Fruit fly (Drosophila melanogaster) whole organism, embryonic: ENCODE measurements around the gene CG43221.

Experiments
- Bteb2 ChIP-seq: fragments of 200-800 bp; sonication (Bioruptor generic); optimal IDR thresholded peaks from 2 replicates; lab custom pipeline; 2016; ENCODE audit warnings: missing biosample characterization, missing genetic modification characterization
- CG10147 ChIP-seq: fragments of 200-800 bp; sonication (Bioruptor generic); optimal IDR thresholded peaks from 2 replicates; lab custom pipeline; 2019; ENCODE audit warnings: missing biosample characterization, mild to moderate bottlenecking, missing genetic modification characterization, moderate library complexity
- CG10209 ChIP-seq: fragments of 200-800 bp; sonication (Bioruptor generic); optimal IDR thresholded peaks from 3 replicates; lab custom pipeline; 2017; ENCODE audit warnings: missing biosample characterization, mild to moderate bottlenecking, missing genetic modification characterization, missing genetic modification reagents
- CG1024 ChIP-seq: fragments of 200-800 bp; sonication (Bioruptor generic); IDR thresholded peaks from 2 replicates; pipeline ENCODE4 v1.3.6; 2022; ENCODE audit warnings: missing biosample characterization, missing genetic modification characterization
- CG10321 ChIP-seq: fragments of 200-800 bp; sonication (Bioruptor generic); IDR thresholded peaks from 2 replicates; pipeline ENCODE4 v1.3.6; 2022; ENCODE audit warnings: missing biosample characterization, missing genetic modification characterization
- CG10462 ChIP-seq: fragments of 200-800 bp; sonication (Bioruptor generic); optimal IDR thresholded peaks from 2 replicates; lab custom pipeline; 2016; ENCODE audit warnings: missing biosample characterization, missing genetic modification characterization
- CG11456 ChIP-seq: fragments of 200-800 bp; sonication (Bioruptor generic); IDR thresholded peaks from 3 replicates; pipeline ENCODE4 v1.3.6; 2022; ENCODE audit warnings: missing biosample characterization, missing genetic modification characterization
- CG12071 ChIP-seq: fragments of 200-800 bp; sonication (Bioruptor generic); optimal IDR thresholded peaks from 3 replicates; lab custom pipeline; 2018; ENCODE audit warnings: missing biosample characterization, mild to moderate bottlenecking, missing genetic modification characterization
- CG12219 ChIP-seq: fragments of 200-800 bp; sonication (Bioruptor generic); optimal IDR thresholded peaks from 3 replicates; lab custom pipeline; 2018; ENCODE audit warnings: missing biosample characterization, mild to moderate bottlenecking, missing genetic modification characterization
- CG12769 ChIP-seq: fragments of 200-800 bp; sonication (Bioruptor generic); optimal IDR thresholded peaks from 2 replicates; lab custom pipeline; 2019; ENCODE audit warnings: missing biosample characterization, mild to moderate bottlenecking, missing genetic modification characterization, moderate library complexity
- CG13123 ChIP-seq: fragments of 200-800 bp; sonication (Bioruptor generic); optimal IDR thresholded peaks from 2 replicates; lab custom pipeline; 2016; ENCODE audit warnings: missing biosample characterization, missing genetic modification characterization
- CG13775 ChIP-seq: fragments of 200-800 bp; sonication (Bioruptor generic); optimal IDR thresholded peaks from 3 replicates; lab custom pipeline; 2017; ENCODE audit warnings: missing biosample characterization, mild to moderate bottlenecking, missing genetic modification characterization
- CG17612 ChIP-seq: fragments of 200-800 bp; sonication (Bioruptor generic); IDR thresholded peaks from 2 replicates; pipeline ENCODE4 v1.3.6; 2022; ENCODE audit warnings: missing biosample characterization, missing genetic modification characterization
- CG17829 ChIP-seq: fragments of 200-800 bp; optimal IDR thresholded peaks from 2 replicates; lab custom pipeline; 2019; ENCODE audit warnings: missing biosample characterization, mild to moderate bottlenecking, missing genetic modification characterization, moderate library complexity
- CG17912 ChIP-seq: fragments of 200-800 bp; sonication (Bioruptor generic); optimal IDR thresholded peaks from 2 replicates; lab custom pipeline; 2018; ENCODE audit warnings: missing biosample characterization, mild to moderate bottlenecking, missing genetic modification characterization
- CG2199 ChIP-seq: fragments of 200-800 bp; sonication (Bioruptor generic); IDR thresholded peaks from 3 replicates; pipeline ENCODE4 v1.3.6; 2022; ENCODE audit warnings: missing biosample characterization, missing genetic modification characterization
- CG34422 ChIP-seq: fragments of 200-800 bp; sonication (Bioruptor generic); IDR thresholded peaks from 3 replicates; pipeline ENCODE4 v1.3.6; 2022; ENCODE audit warnings: missing biosample characterization, missing genetic modification characterization
- CG3838 ChIP-seq: fragments of 200-800 bp; sonication (Bioruptor generic); optimal IDR thresholded peaks from 3 replicates; lab custom pipeline; 2016; ENCODE audit warnings: missing biosample characterization, missing genetic modification characterization
- CG3847 ChIP-seq: fragments of 200-800 bp; sonication (Bioruptor generic); IDR thresholded peaks from 2 replicates; pipeline ENCODE4 v1.3.6; 2022; ENCODE audit warnings: missing biosample characterization, missing genetic modification characterization
- CG4282 ChIP-seq: fragments of 200-800 bp; sonication (Bioruptor generic); optimal IDR thresholded peaks from 2 replicates; lab custom pipeline; 2016; ENCODE audit warnings: missing biosample characterization, missing genetic modification characterization
- CG9797 ChIP-seq: fragments of 200-800 bp; sonication (Bioruptor generic); optimal IDR thresholded peaks from 3 replicates; lab custom pipeline; 2018; ENCODE audit warnings: missing biosample characterization, mild to moderate bottlenecking, missing genetic modification characterization
- Doc3 ChIP-seq: fragments of 200-800 bp; sonication (Bioruptor generic); IDR thresholded peaks from 3 replicates; pipeline ENCODE4 v1.3.6; 2022; ENCODE audit warnings: missing biosample characterization, missing genetic modification characterization; ENCODE audit not compliant: partially characterized antibody
- Drgx ChIP-seq: fragments of 200-800 bp; sonication (Bioruptor generic); IDR thresholded peaks from 2 replicates; pipeline ENCODE4 v1.3.6; 2022; ENCODE audit warnings: missing biosample characterization, missing genetic modification characterization
- Hey ChIP-seq: fragments of 200-800 bp; sonication (Bioruptor generic); optimal IDR thresholded peaks from 3 replicates; lab custom pipeline; 2018; ENCODE audit warnings: missing biosample characterization, mild to moderate bottlenecking, missing genetic modification characterization
- Hr3 ChIP-seq: fragments of 200-800 bp; sonication (Bioruptor generic); optimal IDR thresholded peaks from 3 replicates; lab custom pipeline; 2016; ENCODE audit warnings: missing biosample characterization, missing genetic modification characterization
- Med ChIP-seq: fragments of 200-800 bp; sonication (Bioruptor generic); peaks from one replicate; lab custom pipeline; 2016; ENCODE audit warnings: missing biosample characterization, missing genetic modification characterization, mild to moderate bottlenecking, inconsistent platforms, moderate library complexity
- Meics ChIP-seq: fragments of 200-800 bp; sonication (Bioruptor generic); optimal IDR thresholded peaks from 2 replicates; lab custom pipeline; 2017; ENCODE audit warnings: missing biosample characterization, mild to moderate bottlenecking, missing genetic modification characterization
- Nf-YA ChIP-seq: fragments of 200-800 bp; sonication (Bioruptor generic); IDR thresholded peaks from 2 replicates; pipeline ENCODE4 v1.3.6; 2022; ENCODE audit warnings: missing biosample characterization, missing genetic modification characterization
- abd-A ChIP-seq: fragments of 200-800 bp; sonication (Bioruptor generic); optimal IDR thresholded peaks from 3 replicates; lab custom pipeline; 2019; ENCODE audit warnings: missing biosample characterization, mild to moderate bottlenecking, missing genetic modification characterization, moderate library complexity
- ara ChIP-seq: fragments of 200-800 bp; sonication (Bioruptor generic); IDR thresholded peaks from 2 replicates; pipeline ENCODE4 v1.3.6; 2022; ENCODE audit warnings: missing biosample characterization, missing genetic modification characterization
- ato ChIP-seq: fragments of 200-800 bp; sonication (Bioruptor generic); IDR thresholded peaks from 2 replicates; pipeline ENCODE4 v1.3.6; 2022; ENCODE audit warnings: missing biosample characterization, missing genetic modification characterization; ENCODE audit not compliant: partially characterized antibody
- bab2 ChIP-seq: fragments of 200-800 bp; sonication (Bioruptor generic); optimal IDR thresholded peaks from 2 replicates; lab custom pipeline; 2016; ENCODE audit warnings: missing biosample characterization, missing genetic modification characterization
- chn ChIP-seq: fragments of 200-800 bp; sonication (Bioruptor generic); optimal IDR thresholded peaks from 2 replicates; lab custom pipeline; 2016; ENCODE audit warnings: missing biosample characterization, missing genetic modification characterization
- crp ChIP-seq, 2 experiments: fragments of 200-800 bp; sonication (Bioruptor generic); optimal IDR thresholded peaks; 2 replicates in 1 of 2; 3 replicates in 1 of 2; lab custom pipeline; 2017; ENCODE audit warnings: missing biosample characterization in 2 of 2, missing genetic modification characterization in 2 of 2, mild to moderate bottlenecking in 1 of 2, moderate library complexity in 1 of 2
- dpn ChIP-seq, 2 experiments: fragments of 200-800 bp; sonication (Bioruptor generic); optimal IDR thresholded peaks; 3 replicates each; lab custom pipeline; 2016; ENCODE audit warnings: missing biosample characterization in 2 of 2, missing genetic modification characterization in 2 of 2
- emc ChIP-seq: fragments of 200-800 bp; sonication (Bioruptor generic); optimal IDR thresholded peaks from 2 replicates; lab custom pipeline; 2016; ENCODE audit warnings: missing biosample characterization, missing genetic modification characterization
- fd64A ChIP-seq: fragments of 200-800 bp; sonication (Bioruptor generic); optimal IDR thresholded peaks from 3 replicates; lab custom pipeline; 2018; ENCODE audit warnings: missing biosample characterization, mild to moderate bottlenecking, missing genetic modification characterization
- gro ChIP-seq: fragments of 200-800 bp; sonication (Bioruptor generic); optimal IDR thresholded peaks from 2 replicates; lab custom pipeline; 2016; ENCODE audit warnings: missing biosample characterization, missing genetic modification characterization
- ham ChIP-seq: fragments of 200-800 bp; sonication (Bioruptor generic); IDR thresholded peaks from 2 replicates; pipeline ENCODE4 v1.3.6; 2022; ENCODE audit warnings: missing biosample characterization, missing genetic modification characterization
- her ChIP-seq: fragments of 200-800 bp; sonication (Bioruptor generic); optimal IDR thresholded peaks from 2 replicates; lab custom pipeline; 2016; ENCODE audit warnings: missing biosample characterization, missing genetic modification characterization
- insv ChIP-seq, 2 experiments: fragments of 200-800 bp; sonication (Bioruptor generic); optimal IDR thresholded peaks; 3 replicates each; lab custom pipeline; 2016 to 2018; ENCODE audit warnings: missing biosample characterization in 2 of 2, missing genetic modification characterization in 2 of 2
- lilli ChIP-seq: fragments of 200-800 bp; sonication (Bioruptor generic); optimal IDR thresholded peaks from 3 replicates; lab custom pipeline; 2016; ENCODE audit warnings: missing biosample characterization, missing genetic modification characterization
- lov ChIP-seq, 2 experiments: fragments of 200-800 bp in 1 of 2; fragments of >200 bp in 1 of 2; sonication (Bioruptor generic) in 1 of 2; IDR thresholded peaks in 1 of 2; optimal IDR thresholded peaks in 1 of 2; 2 replicates in 1 of 2; 3 replicates in 1 of 2; pipeline versions ENCODE4 v1.3.6 to Lab custom; 2017 to 2022; ENCODE audit warnings: missing biosample characterization in 1 of 2, missing genetic modification characterization in 1 of 2
- nerfin-1 ChIP-seq: fragments of 200-800 bp; sonication (Bioruptor generic); optimal IDR thresholded peaks from 3 replicates; lab custom pipeline; 2019; ENCODE audit warnings: missing biosample characterization, mild to moderate bottlenecking, missing genetic modification characterization, moderate library complexity
- oc ChIP-seq: fragments of 200-800 bp; sonication (Bioruptor generic); optimal IDR thresholded peaks from 2 replicates; lab custom pipeline; 2018; ENCODE audit warnings: missing biosample characterization, mild to moderate bottlenecking, missing genetic modification characterization, moderate library complexity
- salm ChIP-seq: fragments of 200-800 bp; sonication (Bioruptor generic); optimal IDR thresholded peaks from 2 replicates; lab custom pipeline; 2018; ENCODE audit warnings: missing biosample characterization, mild to moderate bottlenecking, missing genetic modification characterization
- sna ChIP-seq: fragments of 200-800 bp; sonication (Bioruptor generic); IDR thresholded peaks from 2 replicates; pipeline ENCODE4 v1.3.6; 2022; ENCODE audit warnings: missing biosample characterization, missing genetic modification characterization; ENCODE audit not compliant: partially characterized antibody
- tgo ChIP-seq: fragments of 200-800 bp; sonication (Bioruptor generic); IDR thresholded peaks from 3 replicates; pipeline ENCODE4 v1.3.6; 2022; ENCODE audit warnings: missing biosample characterization, missing genetic modification characterization
- tin ChIP-seq: fragments of 200-800 bp; sonication (Bioruptor generic); optimal IDR thresholded peaks from 3 replicates; lab custom pipeline; 2016; ENCODE audit warnings: missing biosample characterization, missing genetic modification characterization
- vnd ChIP-seq: fragments of 200-800 bp; sonication (Bioruptor generic); IDR thresholded peaks from 3 replicates; pipeline ENCODE4 v1.3.6; 2022; ENCODE audit warnings: missing biosample characterization, missing genetic modification characterization; ENCODE audit not compliant: partially characterized antibody
- zfh2 ChIP-seq: fragments of 200-800 bp; sonication (Bioruptor generic); optimal IDR thresholded peaks from 2 replicates; lab custom pipeline; 2016; ENCODE audit warnings: missing biosample characterization, missing genetic modification characterization

The CG43221 gene

DNA sequence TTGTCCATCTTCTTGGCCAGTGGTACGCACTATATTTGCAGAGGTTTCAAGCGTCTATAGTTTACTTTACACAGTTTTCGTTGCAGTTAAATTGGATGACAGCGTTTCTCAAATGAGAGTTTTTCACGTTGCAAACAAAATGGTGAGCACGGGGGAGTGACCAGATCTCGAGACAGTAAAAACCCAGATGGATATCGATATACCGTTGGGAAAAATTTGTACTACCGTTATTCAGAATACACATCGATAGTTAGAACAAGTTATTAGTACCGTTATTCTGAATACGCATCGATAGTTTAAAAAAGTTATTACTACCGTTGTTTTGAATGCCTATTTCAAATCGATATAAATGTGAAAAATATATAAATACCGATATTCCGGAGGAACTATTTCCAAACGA lies 7.8 kb upstream of the CG43221 start, which contains the start of gene cass (continued):
- TF ChIP-seq bab2 (GFP tag; lab: Kevin White, UChicago) (no peak), insv (GFP tag; optimal IDR thresholded peaks at IDR 0.05; lab: Kevin White, UChicago) (peak in 1 of 2 experiments; percentile 25), lilli (GFP tag; lab: Kevin White, UChicago) (no peak), CG10209 (GFP tag; lab: Kevin White, UChicago) (no peak), tin (GFP tag; lab: Kevin White, UChicago) (no peak), CG9797 (peak; percentile 77), ara (no peak), CG13123 (no peak), abd-A (no peak), vnd (GFP tag; lab: Robert Waterston, UW) (peak; percentile 88), ham (GFP tag; lab: Robert Waterston, UW) (no peak), CG17612 (GFP tag; lab: Robert Waterston, UW) (no peak), CG10321 (GFP tag; lab: Robert Waterston, UW) (no peak), Drgx (GFP tag; lab: Robert Waterston, UW) (no peak), gro (GFP tag; lab: Kevin White, UChicago) (peak; percentile 15), CG12769 (tag; lab: Kevin White, UChicago) (no peak), CG1024 (no peak), Nf-YA (GFP tag; lab: Robert Waterston, UW) (no peak), salm (no peak), CG13775 (no peak), CG12219 (no peak), CG3847 (GFP tag; lab: Robert Waterston, UW) (no peak; the same call in 1 of the 2 replicates), Med (GFP tag; lab: Kevin White, UChicago) (peak; percentile 77), chn (GFP tag; lab: Kevin White, UChicago) (no peak), dpn (GFP tag; optimal IDR thresholded peaks at IDR 0.05; lab: Kevin White, UChicago) (no peak), CG11456 (GFP tag; lab: Robert Waterston, UW) (no peak), CG17829 (tag; lab: Kevin White, UChicago) (peak; percentile 58), Doc3 (GFP tag; lab: Robert Waterston, UW) (peak; percentile 87), CG10147 (GFP tag; lab: Kevin White, UChicago) (no peak), CG4282 (no peak), Hey (tag; lab: Kevin White, UChicago) (no peak), tgo (GFP tag; lab: Robert Waterston, UW) (no peak), CG17912 (GFP tag; lab: Kevin White, UChicago) (no peak), CG10462 (GFP tag; lab: Kevin White, UChicago) (peak; percentile 100), Meics (GFP tag; lab: Kevin White, UChicago) (no peak), fd64A (GFP tag; lab: Kevin White, UChicago) (no peak), emc (GFP tag; lab: Kevin White, UChicago) (no peak), her (GFP tag; lab: Kevin White, UChicago) (peak; percentile 38), crp (GFP tag; optimal IDR thresholded peaks at IDR 0.05; lab: Kevin White, UChicago) (peak in 1 of 2 experiments; percentile 54), nerfin-1 (tag; lab: Kevin White, UChicago) (peak; percentile 45), CG34422 (GFP tag; lab: Robert Waterston, UW) (no peak; the same call in 2 of the 3 replicates), ato (GFP tag; lab: Robert Waterston, UW) (peak; percentile 89), Hr3 (GFP tag; lab: Kevin White, UChicago) (no peak), zfh2 (GFP tag; lab: Kevin White, UChicago) (no peak), CG3838 (GFP tag; lab: Kevin White, UChicago) (no peak), lov (optimal IDR thresholded peaks at IDR 0.05; lab: Kevin White, UChicago) (no peak), lov (GFP tag; IDR thresholded peaks at IDR 0.05; lab: Robert Waterston, UW) (no peak), CG12071 (no peak), Bteb2 (GFP tag; lab: Kevin White, UChicago) (no peak), oc (no peak), sna (GFP tag; lab: Robert Waterston, UW) (peak; percentile 82), CG2199 (GFP tag; lab: Robert Waterston, UW) (peak; percentile 29; the same call in 1 of the 3 replicates)
